Worm (Caenorhabditis elegans): ENCODE measurements around the gene C14A11.2.

- TF ChIP-seq lin-39 (tag; optimal IDR thresholded peaks at IDR 0.05) (no peak), F10B5.3 (tag; optimal IDR thresholded peaks at IDR 0.05) (no peak), nhr-11 (tag; optimal IDR thresholded peaks at IDR 0.05) (no peak)
Observed at ce11 chrX:2776955-2777354, 26.0 kb upstream of the C14A11.2 start.

Measured in whole organism, L4 larva.